Fruit fly (Drosophila melanogaster) ovary, adult (tissue): Measurements from ENCODE around the gene Lrpprc2.

Source experiments
- CG17801 ChIP-seq: fragments of 200-800 bp; optimal IDR thresholded peaks from 2 replicates; lab custom pipeline; 2019; ENCODE audit warnings: missing biosample characterization, mild to moderate bottlenecking, missing genetic modification characterization, moderate library complexity; ENCODE audit not compliant: partially characterized antibody

Lrpprc2 gene

DNA sequence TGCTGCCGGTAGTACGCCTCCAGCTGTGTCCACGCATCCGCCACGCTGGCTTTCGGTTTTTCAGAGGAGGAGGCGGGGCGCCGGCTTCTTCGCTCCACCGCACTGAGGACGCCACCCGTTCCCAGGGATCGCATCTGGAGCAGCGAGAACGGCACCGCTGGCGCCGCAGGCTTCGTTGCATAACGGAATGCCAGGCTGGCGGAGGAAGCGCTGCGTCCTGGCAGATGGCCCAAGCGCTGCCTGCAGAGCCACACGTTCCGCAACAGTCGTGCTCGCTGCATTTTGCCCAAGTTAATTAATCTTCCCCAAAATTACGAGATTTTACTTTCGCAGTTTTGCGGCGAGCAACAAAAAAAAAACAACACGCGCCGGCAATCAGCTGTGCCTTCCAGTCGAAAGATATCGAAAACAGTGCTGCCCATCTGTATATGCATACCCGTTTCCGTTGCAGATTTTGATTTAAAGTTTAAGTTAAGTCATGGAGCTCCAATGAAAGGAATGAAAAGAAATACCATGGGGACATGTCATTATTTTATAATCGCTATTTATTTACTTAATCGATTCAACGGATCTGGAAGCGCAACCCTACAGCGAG lies at the start of gene Lrpprc2:
Lrpprc2 (minus strand) TSS at position 340 of the 595 bp plus-strand sequence.
- no peak for TF ChIP-seq CG17801 (GFP tag; lab: Kevin White, UChicago)

DNA sequence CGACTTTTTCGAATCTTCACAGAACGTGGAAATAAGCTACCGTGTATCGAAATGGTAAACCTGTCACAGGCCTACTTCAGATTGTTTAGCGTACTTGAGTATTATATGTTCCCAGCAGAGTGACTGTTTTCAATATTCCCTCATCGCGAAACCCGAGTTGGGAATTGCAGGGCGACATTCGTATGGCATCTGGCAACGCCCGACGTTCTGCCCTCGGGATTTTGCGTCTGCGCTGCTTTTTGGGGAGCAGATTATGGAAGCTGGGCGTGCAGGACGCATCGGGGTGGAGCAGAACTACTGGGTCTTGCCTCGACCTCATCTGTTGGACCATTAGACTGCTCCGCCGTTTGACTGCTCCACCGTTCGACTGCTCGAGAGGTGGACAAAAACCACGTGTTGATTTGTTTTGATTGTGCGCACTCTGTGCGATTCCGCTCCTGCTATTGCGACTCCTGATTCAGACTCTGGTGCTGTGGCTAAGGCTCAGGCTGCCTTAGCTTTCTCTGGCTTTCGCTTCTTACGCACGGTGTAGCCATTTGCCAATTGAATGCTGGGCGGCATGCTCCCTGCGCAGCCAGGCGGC lies 47.9 kb upstream of the Lrpprc2 start:
- TF ChIP-seq CG17801 (GFP tag; lab: Kevin White, UChicago), result no peak

DNA sequence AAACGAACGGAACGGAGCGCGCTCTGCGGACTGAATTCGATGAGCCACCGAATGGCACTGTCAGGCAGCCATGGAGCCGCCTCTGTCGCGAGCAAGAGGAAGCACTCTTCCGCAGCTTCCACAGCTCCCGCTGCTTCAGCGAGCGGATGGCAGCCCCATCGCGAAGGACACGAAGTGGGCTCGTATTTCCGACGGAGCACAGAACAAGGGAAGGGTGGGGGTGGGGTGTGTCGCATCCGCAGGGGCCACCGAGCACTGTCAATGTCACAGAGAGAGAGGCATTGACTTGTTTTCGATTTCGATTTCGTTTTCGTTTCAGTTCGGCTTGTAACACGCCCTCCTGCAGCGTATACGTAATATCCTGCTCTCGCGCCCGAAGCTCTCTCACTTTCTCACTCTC lies 47.3 kb upstream of the Lrpprc2 start, which contains the start of gene Nmdar2:
Nmdar2 (minus strand) TSS at position 59 of the 400 bp plus-strand sequence.
- TF ChIP-seq CG17801 (GFP tag; lab: Kevin White, UChicago), result no peak

DNA sequence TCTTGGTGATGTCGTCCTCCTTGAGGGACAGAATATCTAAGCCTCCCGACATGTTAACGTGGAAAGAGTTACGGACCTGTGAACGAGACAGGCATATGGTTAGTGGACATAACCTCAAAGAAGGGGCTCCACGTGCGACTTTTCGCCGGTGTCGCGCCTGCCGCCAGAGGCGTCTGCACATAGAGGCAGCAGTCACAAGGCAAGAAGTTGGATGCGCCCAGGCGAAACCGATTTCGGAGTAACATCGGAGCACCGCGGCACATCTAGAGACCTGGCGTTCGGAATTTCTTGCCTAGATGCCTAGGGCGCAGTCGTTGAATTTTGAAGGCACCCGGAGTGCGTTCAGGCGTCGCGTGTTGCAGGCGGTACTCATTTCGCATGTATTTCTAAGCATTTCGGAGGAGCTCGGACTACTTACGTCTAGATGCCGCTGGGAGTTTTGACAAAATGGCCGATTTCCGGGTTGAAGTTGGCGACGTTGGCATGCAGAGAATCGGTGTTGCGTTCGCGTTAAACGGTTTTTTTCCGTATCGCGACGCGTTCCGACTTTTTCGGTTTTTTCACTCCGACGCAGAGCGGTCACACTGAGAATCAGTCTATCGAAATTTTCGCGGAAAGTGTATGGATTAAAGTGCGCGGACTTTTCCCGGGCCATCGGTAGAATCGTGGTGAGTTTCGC lies 22.6 kb upstream of the Lrpprc2 start, which contains the start of the genes sta and inc:
sta (minus strand) TSS at position 574 of the 679 bp plus-strand sequence.
inc (plus strand) TSS at position 640 of the 679 bp plus-strand sequence.
- peak; percentile 86 for TF ChIP-seq CG17801 (GFP tag; lab: Kevin White, UChicago)

DNA sequence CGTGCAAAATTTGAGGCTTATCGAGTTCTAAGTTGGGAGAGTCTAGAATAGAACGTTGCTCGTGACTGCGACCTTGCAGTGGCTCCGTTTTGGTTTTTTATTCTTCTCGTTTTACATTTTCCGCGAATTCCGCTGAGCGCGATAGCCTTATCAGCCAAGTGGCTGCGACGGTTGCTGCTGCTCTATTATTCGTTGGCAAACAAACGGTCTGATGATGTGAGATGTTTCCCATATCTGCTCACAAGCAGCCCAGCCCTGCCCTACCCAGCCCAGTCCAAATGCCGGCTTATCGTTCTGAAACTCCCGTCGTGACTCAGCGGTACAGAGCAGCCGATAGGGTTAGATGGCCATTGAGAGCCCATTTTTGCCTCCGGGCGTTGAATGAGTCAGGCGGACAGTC lies 20.0 kb upstream of the Lrpprc2 start:
- TF ChIP-seq CG17801 (GFP tag; lab: Kevin White, UChicago), result no peak

DNA sequence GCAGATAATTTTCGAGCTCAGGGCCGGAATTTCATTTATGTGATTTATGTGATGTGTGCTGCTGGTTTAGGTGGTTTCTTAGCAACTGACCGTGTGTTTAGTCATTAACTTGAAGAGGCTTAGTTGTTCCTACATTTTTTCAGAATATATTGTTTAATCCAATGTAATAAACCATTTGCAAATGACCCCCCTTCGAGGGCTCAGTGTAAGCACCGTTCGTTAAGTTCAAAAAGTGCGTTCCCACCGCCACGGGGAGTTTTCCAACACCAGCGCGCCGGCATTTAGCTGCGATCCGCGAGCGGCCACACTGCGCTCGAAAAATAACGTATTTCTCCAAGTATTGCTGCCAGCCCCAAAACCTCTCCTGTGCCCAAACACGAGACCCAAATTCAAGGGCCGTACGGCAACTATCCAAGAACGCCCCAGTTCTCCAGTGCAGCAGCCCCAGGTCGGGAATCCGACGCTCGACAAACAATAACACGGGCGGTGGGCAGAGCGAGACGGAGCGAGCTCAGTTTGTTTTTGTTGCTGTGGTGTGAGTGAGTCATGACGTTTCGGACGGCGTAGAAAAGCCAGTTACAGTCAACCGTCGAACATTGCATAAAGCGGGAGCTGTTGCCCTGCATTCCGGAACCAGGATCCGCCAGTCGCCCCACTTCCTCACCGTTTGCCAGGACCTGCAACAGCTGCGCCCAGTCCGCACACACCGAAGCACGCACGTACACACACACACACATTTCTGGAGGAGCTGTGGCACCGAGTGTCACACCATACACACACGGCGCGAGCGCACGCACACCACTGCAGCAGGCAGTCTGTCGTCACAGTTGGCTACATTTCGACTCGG lies 18.1 kb upstream of the Lrpprc2 start, which contains the start of gene rush:
rush (plus strand) TSS at position 277 of the 847 bp plus-strand sequence.
- TF ChIP-seq CG17801 (GFP tag; lab: Kevin White, UChicago), result peak; percentile 37

DNA sequence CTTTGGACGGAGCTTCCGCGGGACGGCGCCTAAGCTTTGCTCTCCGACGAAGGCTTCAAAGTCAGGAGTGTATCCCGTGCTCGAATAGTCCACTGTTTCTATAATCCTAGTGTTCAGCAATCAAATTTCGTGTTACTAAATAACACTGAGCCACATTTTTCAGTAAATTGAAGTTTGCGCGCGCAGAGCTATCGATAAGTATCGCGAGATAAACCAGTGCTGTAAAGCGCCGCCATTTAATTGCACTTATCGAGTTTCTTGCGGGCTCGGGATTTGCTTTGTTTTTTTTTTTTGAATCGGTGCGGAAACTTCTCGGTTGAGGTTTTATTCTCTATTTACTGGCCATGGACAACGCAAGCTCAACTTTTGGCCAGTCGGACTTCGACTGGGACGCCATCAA lies 16.4 kb upstream of the Lrpprc2 start, which contains the start of the genes Rab27 and mei-38:
Rab27 (minus strand) TSS at position 127 of the 400 bp plus-strand sequence.
mei-38 (plus strand) TSS at position 216 of the 400 bp plus-strand sequence.
- no peak for TF ChIP-seq CG17801 (GFP tag; lab: Kevin White, UChicago)

DNA sequence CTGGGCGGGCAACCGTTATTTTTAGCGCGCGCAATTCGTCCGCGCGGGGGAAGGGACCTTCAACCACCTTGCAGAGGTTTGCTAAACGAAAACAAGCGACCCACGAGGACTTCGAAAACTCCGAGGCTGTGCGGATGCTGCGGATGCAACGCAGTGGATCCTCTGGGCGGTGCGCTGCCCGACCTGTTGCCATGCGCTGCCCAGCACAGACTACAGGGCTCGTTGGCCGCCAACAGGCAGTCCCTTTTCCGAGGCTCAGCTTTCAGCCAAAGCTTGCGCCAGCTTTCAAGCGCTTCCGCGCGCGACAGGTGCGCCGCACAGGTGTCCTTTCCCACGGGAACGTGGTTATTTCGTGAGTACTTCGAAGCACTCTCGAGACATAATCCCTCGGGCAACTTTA lies 16.0 kb upstream of the Lrpprc2 start:
- TF ChIP-seq CG17801 (GFP tag; lab: Kevin White, UChicago), result no peak

DNA sequence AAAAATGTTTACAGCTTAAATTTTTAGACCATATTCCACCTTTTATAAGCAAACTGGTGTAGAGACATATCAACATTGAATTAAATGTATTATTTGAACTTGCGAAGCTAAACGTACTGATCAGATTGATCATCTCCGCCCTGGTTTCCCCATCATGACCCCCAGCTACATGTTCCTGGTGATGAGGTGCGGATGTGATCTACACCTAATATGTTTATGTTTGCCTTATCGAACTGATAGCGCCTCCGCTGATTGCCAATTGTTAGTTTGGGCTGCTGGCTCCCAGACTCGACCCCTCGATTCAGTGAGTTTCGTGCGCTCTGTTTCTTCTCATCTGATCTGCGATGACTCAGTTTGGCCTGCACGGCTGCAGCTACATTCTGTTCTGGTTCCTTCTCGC lies 11.8 kb upstream of the Lrpprc2 start, which contains the start of gene CG14780:
CG14780 (plus strand) TSS at position 301 of the 400 bp plus-strand sequence.
- TF ChIP-seq CG17801 (GFP tag; lab: Kevin White, UChicago), result no peak

DNA sequence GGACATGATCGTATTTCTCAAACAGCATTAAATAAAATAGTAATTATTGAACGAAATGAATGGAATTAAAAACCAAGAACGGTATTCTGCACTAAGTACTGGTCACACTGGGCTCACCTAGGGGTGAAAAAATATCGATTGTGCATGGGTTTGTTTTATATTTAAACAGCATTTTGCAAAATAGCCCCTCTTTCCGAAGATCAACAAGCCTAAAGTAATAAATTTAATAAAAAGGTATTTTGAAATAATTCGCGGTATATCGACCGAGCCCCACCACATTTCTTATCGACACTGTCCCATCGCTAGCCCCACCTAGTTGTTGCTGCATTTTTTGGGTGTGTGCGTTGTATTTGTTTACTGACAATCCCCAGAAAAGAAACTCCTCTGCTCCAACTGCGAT lies 10.1 kb upstream of the Lrpprc2 start, which contains the start of gene pck:
pck (plus strand) TSS at position 105 of the 400 bp plus-strand sequence.
- TF ChIP-seq CG17801 (GFP tag; lab: Kevin White, UChicago), result peak; percentile 83

DNA sequence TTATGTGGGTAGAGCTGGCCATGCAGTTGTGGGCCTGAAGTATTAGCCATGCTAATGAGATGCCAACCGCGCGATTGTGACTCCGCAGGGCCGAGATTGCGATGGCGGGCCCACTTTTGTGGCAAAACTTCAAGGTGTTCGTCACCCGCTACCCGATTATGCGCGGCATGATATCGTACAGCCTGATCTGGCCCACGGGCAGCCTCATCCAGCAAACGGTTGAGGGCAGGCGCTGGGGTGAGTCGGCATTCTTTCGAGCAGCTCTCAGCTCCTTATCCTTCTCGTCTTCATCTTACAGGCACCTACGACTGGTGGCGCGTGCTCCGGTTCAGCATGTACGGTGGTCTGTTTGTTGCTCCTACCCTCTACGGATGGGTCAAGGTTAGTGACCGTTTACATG lies 9.3 kb upstream of the Lrpprc2 start, which contains the start of gene CG32808:
CG32808 (minus strand) TSS at position 101 of the 400 bp plus-strand sequence.
- TF ChIP-seq CG17801 (GFP tag; lab: Kevin White, UChicago), result no peak

DNA sequence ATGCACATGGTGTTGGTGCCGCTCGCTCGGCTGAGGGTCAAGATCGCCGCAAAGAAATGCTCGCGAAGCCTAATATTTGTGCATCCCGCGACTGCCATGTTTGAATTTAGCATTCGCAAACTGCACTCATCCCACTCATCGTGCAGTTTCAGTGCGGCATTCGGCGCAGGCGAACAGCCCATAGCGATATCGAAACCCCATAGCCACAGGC lies 6.9 kb upstream of the Lrpprc2 start, which contains the start of gene CG14778:
CG14778 (plus strand) TSS at position 112 of the 211 bp plus-strand sequence.
- TF ChIP-seq CG17801 (GFP tag; lab: Kevin White, UChicago), result no peak

DNA sequence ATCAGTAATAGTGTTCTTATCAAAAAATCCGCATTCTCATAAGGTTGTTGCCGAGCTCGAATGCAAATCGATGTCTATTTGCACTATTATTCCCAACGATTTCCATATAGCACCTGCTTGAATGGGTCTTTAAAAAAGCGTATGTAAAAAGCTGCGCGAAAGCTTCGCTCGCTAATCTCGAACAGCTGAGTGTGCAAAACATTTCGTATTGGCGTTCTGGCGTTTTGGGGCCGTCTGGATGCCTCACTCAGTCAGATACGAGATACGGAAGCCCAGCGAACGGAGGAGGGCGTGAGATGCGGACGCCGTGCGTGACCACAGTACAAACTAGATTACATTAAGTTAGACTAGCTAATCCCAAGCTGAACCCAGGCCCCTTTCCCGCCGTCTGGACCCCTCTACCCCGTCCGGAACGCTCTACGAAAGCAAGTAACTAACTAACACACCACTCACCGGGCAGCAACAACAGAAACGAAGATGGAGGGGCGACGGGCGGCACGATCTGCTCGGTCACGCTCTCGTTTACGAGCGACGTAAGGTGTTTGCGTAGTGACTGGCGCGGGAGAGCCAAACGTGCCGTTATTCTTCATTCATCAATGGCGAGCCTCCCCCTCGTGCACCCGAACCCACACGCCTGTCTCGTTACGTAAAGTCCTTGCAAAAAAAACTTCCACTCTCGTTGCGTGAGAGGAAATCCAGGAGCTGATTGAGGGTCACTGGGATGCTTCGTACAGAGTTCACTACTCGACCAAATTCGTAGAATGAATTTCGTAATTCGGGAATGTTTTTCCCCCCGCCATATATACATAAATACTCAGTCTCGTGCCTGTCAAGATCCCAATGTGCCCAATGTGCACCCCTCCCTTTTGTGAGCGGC lies 6.3 kb upstream of the Lrpprc2 start:
- TF ChIP-seq CG17801 (GFP tag; lab: Kevin White, UChicago), result no peak
